Worm (Caenorhabditis elegans): Measurements from ENCODE around the gene W02B12.11.

ce11 chrII:11495806-11496205 lies 22.1 kb downstream of the W02B12.11 start:
- TF ChIP-seq elt-1 (tag; optimal IDR thresholded peaks at IDR 0.05) (no peak), aly-2 (tag; optimal IDR thresholded peaks at IDR 0.05) (no peak), Y55F3AM.14 (GFP tag; optimal IDR thresholded peaks at IDR 0.05) (no peak), nhr-237 (tag; optimal IDR thresholded peaks at IDR 0.05) (no peak), unc-62 (GFP tag; optimal IDR thresholded peaks at IDR 0.05) (no peak), mab-5 (tag; optimal IDR thresholded peaks at IDR 0.05) (no peak), ama-1 (optimal IDR thresholded peaks at IDR 0.05) (no peak), peb-1 (tag; optimal IDR thresholded peaks at IDR 0.05) (no peak)

Measured in whole organism, L2 larva.